Comparison of ENCODE assay signal across 7 worm cellular contexts in the genomic region with DNA sequence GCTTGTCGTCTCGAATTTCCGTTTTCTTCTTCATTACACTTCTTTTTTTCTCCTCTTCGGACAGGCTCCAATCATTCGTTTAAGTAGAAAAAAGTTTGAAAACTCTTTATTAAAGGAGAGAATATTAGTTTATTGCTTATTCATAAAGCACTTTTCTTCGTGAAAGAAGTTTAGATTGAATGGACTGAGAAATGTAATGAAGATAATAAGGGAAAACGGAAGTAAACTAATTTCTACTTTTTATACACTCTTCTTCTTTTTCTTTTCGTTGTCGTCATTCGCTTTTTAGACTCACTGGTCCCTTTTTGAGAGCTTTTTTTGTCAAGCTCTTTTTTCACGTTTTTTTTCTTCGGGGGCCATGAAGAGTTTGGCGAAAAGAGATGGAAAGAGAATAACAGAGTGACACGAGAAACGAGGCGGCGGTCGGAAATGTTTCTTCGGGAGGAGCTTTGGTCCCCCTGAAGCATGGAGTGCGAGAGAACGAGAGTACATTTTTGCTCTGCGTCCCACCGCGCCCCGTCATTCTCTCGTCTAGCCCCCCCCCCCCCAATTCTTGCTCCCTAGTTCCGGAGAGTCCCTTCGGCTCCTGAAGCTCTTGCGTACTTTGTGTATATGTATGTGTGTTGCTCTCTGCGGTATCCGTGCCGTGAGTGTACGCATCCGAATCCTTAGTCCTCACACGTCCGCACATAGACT.
A peak's percentile ranks its signal among the peaks of the same experiment; 100 is the strongest.
TF ChIP-seq lines count a peak whose summit lies in the region.

No protein-coding gene starts in this region.

TF ChIP-seq in whole organism, L1 larva, 84 proteins besides CTCF, POLR2A, EP300 and RAD21 (continues in another document):
- TF ChIP-seq nhr-71 (tag; optimal IDR thresholded peaks at IDR 0.05; lab: Kevin White, UChicago), result peak; percentile 96
- TF ChIP-seq hlh-4 (tag; optimal IDR thresholded peaks at IDR 0.05; lab: Kevin White, UChicago), result no peak
- peak; percentile 76 for TF ChIP-seq fkh-8 (tag; optimal IDR thresholded peaks at IDR 0.05; lab: Kevin White, UChicago)
- peak; percentile 28 for TF ChIP-seq ceh-63 (GFP tag; optimal IDR thresholded peaks at IDR 0.05; lab: Kevin White, UChicago)
- TF ChIP-seq rnt-1 (tag; optimal IDR thresholded peaks at IDR 0.05; lab: Kevin White, UChicago), result peak; percentile 36
- peak in 1 of 2 experiments; percentile 13 for TF ChIP-seq lin-35 (GFP tag; optimal IDR thresholded peaks at IDR 0.05; lab: Kevin White, UChicago)
- TF ChIP-seq nhr-20 (tag; optimal IDR thresholded peaks at IDR 0.05; lab: Kevin White, UChicago), result no peak
- TF ChIP-seq nhr-11 (tag; optimal IDR thresholded peaks at IDR 0.05; lab: Kevin White, UChicago), result no peak
- peak; percentile 44 for TF ChIP-seq skn-1 (tag; optimal IDR thresholded peaks at IDR 0.05; lab: Kevin White, UChicago)
- TF ChIP-seq fkh-10 (GFP tag; optimal IDR thresholded peaks at IDR 0.05; lab: Kevin White, UChicago), result peak; percentile 37
- no peak for TF ChIP-seq mef-2 (tag; optimal IDR thresholded peaks at IDR 0.05; lab: Kevin White, UChicago)

TF ChIP-seq in whole organism, L2 larva, 48 proteins besides CTCF, POLR2A, EP300 and RAD21 (continues in another document):
- TF ChIP-seq Y55F3AM.14 (GFP tag; optimal IDR thresholded peaks at IDR 0.05; lab: Kevin White, UChicago), result peak; percentile 83
- TF ChIP-seq nhr-23 (tag; optimal IDR thresholded peaks at IDR 0.05; lab: Kevin White, UChicago), result no peak
- TF ChIP-seq F13H6.1 (tag; optimal IDR thresholded peaks at IDR 0.05; lab: Kevin White, UChicago), result peak; percentile 40
- TF ChIP-seq lin-13 (GFP tag; optimal IDR thresholded peaks at IDR 0.05; lab: Kevin White, UChicago), result peak; percentile 12
- peak; percentile 27 for TF ChIP-seq unc-55 (GFP tag; optimal IDR thresholded peaks at IDR 0.05; lab: Kevin White, UChicago)
- peak; percentile 71 for TF ChIP-seq C34F6.9 (tag; optimal IDR thresholded peaks at IDR 0.05; lab: Kevin White, UChicago)
- TF ChIP-seq lsy-2 (tag; optimal IDR thresholded peaks at IDR 0.05; lab: Kevin White, UChicago), result peak in 1 of 2 experiments; percentile 55
- TF ChIP-seq nhr-129 (tag; optimal IDR thresholded peaks at IDR 0.05; lab: Kevin White, UChicago), result peak; percentile 9
- no peak for TF ChIP-seq egl-27 (tag; optimal IDR thresholded peaks at IDR 0.05; lab: Kevin White, UChicago)
- TF ChIP-seq sma-9 (GFP tag; optimal IDR thresholded peaks at IDR 0.05; lab: Kevin White, UChicago), result peak; percentile 75
- TF ChIP-seq sma-9 (tag; optimal IDR thresholded peaks at IDR 0.05; lab: Kevin White, UChicago), result no peak
- TF ChIP-seq crh-2 (tag; optimal IDR thresholded peaks at IDR 0.05; lab: Kevin White, UChicago), result no peak

TF ChIP-seq in whole organism, L3 larva, 47 proteins besides CTCF, POLR2A, EP300 and RAD21:
- TF ChIP-seq ceh-28 (tag; optimal IDR thresholded peaks at IDR 0.05; lab: Kevin White, UChicago) (peak; percentile 15), egl-27 (tag; optimal IDR thresholded peaks at IDR 0.05; lab: Kevin White, UChicago) (no peak), lin-39 (tag; optimal IDR thresholded peaks at IDR 0.05; lab: Kevin White, UChicago) (peak; percentile 59), R02D3.7 (tag; optimal IDR thresholded peaks at IDR 0.05; lab: Kevin White, UChicago) (no peak), hmg-11 (tag; optimal IDR thresholded peaks at IDR 0.05; lab: Kevin White, UChicago) (peak; percentile 24), nfya-1 (tag; optimal IDR thresholded peaks at IDR 0.05; lab: Kevin White, UChicago; ENCODE audit: insufficient read depth) (peak; percentile 45), nhr-77 (tag; optimal IDR thresholded peaks at IDR 0.05; lab: Kevin White, UChicago) (no peak), lsy-12 (tag; optimal IDR thresholded peaks at IDR 0.05; lab: Kevin White, UChicago) (peak; percentile 19), mdl-1 (tag; optimal IDR thresholded peaks at IDR 0.05; lab: Kevin White, UChicago) (peak; percentile 31), nhr-12 (tag; optimal IDR thresholded peaks at IDR 0.05; lab: Kevin White, UChicago) (no peak), fkh-10 (GFP tag; optimal IDR thresholded peaks at IDR 0.05; lab: Kevin White, UChicago) (peak; percentile 62), tbx-2 (tag; optimal IDR thresholded peaks at IDR 0.05; lab: Kevin White, UChicago) (no peak)

TF ChIP-seq in whole organism, L4 larva, 104 proteins besides CTCF, POLR2A, EP300 and RAD21 (continues in another document):
- peak; percentile 61 for TF ChIP-seq fkh-10 (GFP tag; optimal IDR thresholded peaks at IDR 0.05; lab: Kevin White, UChicago)
- TF ChIP-seq ctbp-1 (GFP tag; IDR thresholded peaks at IDR 0.05; lab: Robert Waterston, UW), result peak; percentile 90
- TF ChIP-seq F10B5.3 (tag; optimal IDR thresholded peaks at IDR 0.05; lab: Kevin White, UChicago), result no peak
- peak; percentile 59 for TF ChIP-seq mep-1 (tag; optimal IDR thresholded peaks at IDR 0.05; lab: Kevin White, UChicago)
- TF ChIP-seq lsy-2 (tag; optimal IDR thresholded peaks at IDR 0.05; lab: Kevin White, UChicago), result peak in 1 of 2 experiments; percentile 13
- no peak for TF ChIP-seq tag-97 (GFP tag; IDR thresholded peaks at IDR 0.05; lab: Robert Waterston, UW)
- TF ChIP-seq lin-13 (GFP tag; optimal IDR thresholded peaks at IDR 0.05; lab: Kevin White, UChicago), result no peak
- TF ChIP-seq ces-1 (GFP tag; optimal IDR thresholded peaks at IDR 0.05; lab: Kevin White, UChicago), result peak; percentile 89
- peak; percentile 94 for TF ChIP-seq set-16 (GFP tag; IDR thresholded peaks at IDR 0.05; lab: Robert Waterston, UW)
- no peak for TF ChIP-seq fos-1 (tag; optimal IDR thresholded peaks at IDR 0.05; lab: Kevin White, UChicago)
- peak; percentile 42 to 69 for TF ChIP-seq mdl-1 (tag; optimal IDR thresholded peaks at IDR 0.05; lab: Kevin White, UChicago)
- peak; percentile 43 for TF ChIP-seq rbr-2 (tag; optimal IDR thresholded peaks at IDR 0.05; lab: Kevin White, UChicago)
- no peak for TF ChIP-seq snpc-1.2 (GFP tag; IDR thresholded peaks at IDR 0.05; lab: Robert Waterston, UW)

TF ChIP-seq in whole organism, late embryonic, 69 proteins besides CTCF, POLR2A, EP300 and RAD21 (continues in another document):
- TF ChIP-seq fkh-10 (GFP tag; optimal IDR thresholded peaks at IDR 0.05; lab: Kevin White, UChicago) (no peak), ceh-31 (tag; optimal IDR thresholded peaks at IDR 0.05; lab: Kevin White, UChicago) (peak; percentile 37), sdc-2 (tag; optimal IDR thresholded peaks at IDR 0.05; lab: Kevin White, UChicago) (no peak), pag-3 (tag; optimal IDR thresholded peaks at IDR 0.05; lab: Kevin White, UChicago; ENCODE audit: borderline replicate concordance) (no peak), sox-2 (GFP tag; IDR thresholded peaks at IDR 0.05; lab: Robert Waterston, UW) (no peak), elt-4 (tag; optimal IDR thresholded peaks at IDR 0.05; lab: Kevin White, UChicago) (no peak), odd-2 (tag; optimal IDR thresholded peaks at IDR 0.05; lab: Kevin White, UChicago) (no peak), npax-4 (tag; optimal IDR thresholded peaks at IDR 0.05; lab: Kevin White, UChicago) (no peak), unc-42 (tag; optimal IDR thresholded peaks at IDR 0.05; lab: Kevin White, UChicago) (peak; percentile 79), hlh-15 (tag; optimal IDR thresholded peaks at IDR 0.05; lab: Kevin White, UChicago) (no peak), C38D4.7 (GFP tag; optimal IDR thresholded peaks at IDR 0.05; lab: Kevin White, UChicago) (no peak), unc-55 (GFP tag; optimal IDR thresholded peaks at IDR 0.05; lab: Kevin White, UChicago) (no peak), ceh-2 (tag; optimal IDR thresholded peaks at IDR 0.05; lab: Kevin White, UChicago) (no peak), ttx-3 (tag; optimal IDR thresholded peaks at IDR 0.05; lab: Kevin White, UChicago) (peak; percentile 20)

TF ChIP-seq in whole organism, mixed stage, embryonic, 35 proteins besides CTCF, POLR2A, EP300 and RAD21 (continues in another document):
- TF ChIP-seq bed-3 (GFP tag; optimal IDR thresholded peaks at IDR 0.05; lab: Kevin White, UChicago), result no peak
- TF ChIP-seq drap-1 (GFP tag; optimal IDR thresholded peaks at IDR 0.05; lab: Kevin White, UChicago), result peak; percentile 29
- no peak for TF ChIP-seq unc-120 (tag; optimal IDR thresholded peaks at IDR 0.05; lab: Kevin White, UChicago; ENCODE audit: poor library complexity, severe bottlenecking)
- TF ChIP-seq ces-1 (GFP tag; optimal IDR thresholded peaks at IDR 0.05; lab: Kevin White, UChicago), result peak; percentile 84
- TF ChIP-seq elt-3 (tag; optimal IDR thresholded peaks at IDR 0.05; lab: Kevin White, UChicago), result no peak
- TF ChIP-seq unc-39 (tag; optimal IDR thresholded peaks at IDR 0.05; lab: Kevin White, UChicago), result no peak
- no peak for TF ChIP-seq ceh-83 (GFP tag; optimal IDR thresholded peaks at IDR 0.05; lab: Kevin White, UChicago)
- TF ChIP-seq lin-13 (tag; optimal IDR thresholded peaks at IDR 0.05; lab: Kevin White, UChicago), result no peak
- no peak for TF ChIP-seq zip-8 (tag; optimal IDR thresholded peaks at IDR 0.05; lab: Kevin White, UChicago)
- no peak for TF ChIP-seq mep-1 (tag; optimal IDR thresholded peaks at IDR 0.05; lab: Kevin White, UChicago)
- no peak for TF ChIP-seq ztf-11 (tag; optimal IDR thresholded peaks at IDR 0.05; lab: Kevin White, UChicago)
- TF ChIP-seq sptf-1 (tag; optimal IDR thresholded peaks at IDR 0.05; lab: Kevin White, UChicago), result peak; percentile 64
- no peak for TF ChIP-seq nhr-237 (tag; optimal IDR thresholded peaks at IDR 0.05; lab: Kevin White, UChicago)
- TF ChIP-seq nhr-2 (tag; optimal IDR thresholded peaks at IDR 0.05; lab: Kevin White, UChicago), result no peak
- TF ChIP-seq mab-5 (tag; optimal IDR thresholded peaks at IDR 0.05; lab: Kevin White, UChicago), result no peak

TF ChIP-seq in whole organism, young adult, 124 proteins besides CTCF, POLR2A, EP300 and RAD21 (continues in another document):
- TF ChIP-seq ceh-27 (GFP tag; optimal IDR thresholded peaks at IDR 0.05; lab: Kevin White, UChicago) (peak; percentile 18), lin-54 (GFP tag; optimal IDR thresholded peaks at IDR 0.05; lab: Kevin White, UChicago) (no peak), hmg-1.2 (GFP tag; IDR thresholded peaks at IDR 0.05; lab: Robert Waterston, UW) (peak; percentile 40), cebp-1 (GFP tag; IDR thresholded peaks at IDR 0.05; lab: Robert Waterston, UW) (no peak), cebp-1 (tag; optimal IDR thresholded peaks at IDR 0.05; lab: Kevin White, UChicago) (peak; percentile 59), somi-1 (GFP tag; optimal IDR thresholded peaks at IDR 0.05; lab: Kevin White, UChicago) (peak; percentile 33), mcd-1 (GFP tag; IDR thresholded peaks at IDR 0.05; lab: Robert Waterston, UW) (peak; percentile 54), hrde-1 (tag; optimal IDR thresholded peaks at IDR 0.05; lab: Kevin White, UChicago; ENCODE audit: borderline replicate concordance) (no peak), egrh-3 (GFP tag; IDR thresholded peaks at IDR 0.05; lab: Robert Waterston, UW) (peak; percentile 68; the same call in 1 of the 2 replicates), ztf-18 (tag; optimal IDR thresholded peaks at IDR 0.05; lab: Kevin White, UChicago) (no peak), K12H6.12 (tag; optimal IDR thresholded peaks at IDR 0.05; lab: Kevin White, UChicago) (peak; percentile 71), ztf-6 (GFP tag; IDR thresholded peaks at IDR 0.05; lab: Robert Waterston, UW) (0 out of 2 replicates have a peak, but pooled peaks have one; percentile 24), lin-40 (tag; optimal IDR thresholded peaks at IDR 0.05; lab: Kevin White, UChicago) (peak; percentile 20), zfh-2 (GFP tag; conservative IDR thresholded peaks at IDR 0.05; lab: Robert Waterston, UW) (peak; percentile 97), chd-7 (tag; optimal IDR thresholded peaks at IDR 0.05; lab: Kevin White, UChicago) (peak; percentile 49)
